Worm (Caenorhabditis elegans) whole organism, mixed stage, embryonic: ENCODE data around the gene hot-2.

Source experiments
- lin-13 ChIP-seq: fragments of 150-350 bp; optimal IDR thresholded peaks from 2 replicates; lab custom pipeline; 2014; ENCODE audit warnings: missing biosample characterization, missing genetic modification characterization
- lsy-2 ChIP-seq: fragments of 150-350 bp; optimal IDR thresholded peaks from 2 replicates; lab custom pipeline; 2014; ENCODE audit warnings: missing biosample characterization, missing genetic modification characterization
- mab-5 ChIP-seq: fragments of 150-350 bp; optimal IDR thresholded peaks from 2 replicates; lab custom pipeline; 2014; ENCODE audit warnings: missing biosample characterization, missing genetic modification characterization

DNA sequence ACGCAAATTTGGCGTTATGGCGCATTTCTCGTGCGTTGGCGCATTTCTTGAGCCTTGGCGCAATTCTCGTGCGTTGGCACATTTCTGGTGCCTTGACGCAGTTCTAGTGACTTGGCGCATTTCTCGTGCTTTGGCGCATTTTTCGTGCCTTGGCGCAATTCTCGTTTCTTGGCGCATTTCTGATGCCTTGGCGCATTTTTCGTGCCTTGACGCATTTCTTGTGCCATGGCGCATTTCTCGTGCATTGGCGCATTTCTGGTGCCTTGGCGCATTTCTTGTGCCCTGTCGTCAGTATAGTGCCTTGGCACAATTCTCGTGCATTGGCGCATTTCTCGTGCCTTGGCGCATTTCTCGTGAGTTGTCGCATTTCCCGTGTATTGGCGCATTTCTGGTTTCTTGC is 26.2 kb upstream of the hot-2 start:
- no peak for TF ChIP-seq mab-5 (tag; lab: Kevin White, UChicago)
- no peak for TF ChIP-seq lsy-2 (tag; lab: Kevin White, UChicago)
- TF ChIP-seq lin-13: no peak
